Worm (Caenorhabditis elegans) whole organism, midembryonic: Measurements from ENCODE around the gene drd-50.

Experiments
- cog-1 ChIP-seq: sonication (generic microtip); optimal IDR thresholded peaks from 2 replicates; lab custom pipeline; 2016; ENCODE audit warnings: missing genetic modification characterization, missing compliant biosample characterization
- klf-2 ChIP-seq: fragments of 200-800 bp; sonication (Bioruptor generic); conservative IDR thresholded peaks from 2 replicates; pipeline ENCODE4 v1.3.6; 2022; ENCODE audit warnings: missing genetic modification reagents, missing genetic modification characterization, missing compliant biosample characterization
- med-1 ChIP-seq: sonication (generic microtip); optimal IDR thresholded peaks from 2 replicates; lab custom pipeline; 2017; ENCODE audit warnings: missing genetic modification characterization, mild to moderate bottlenecking, missing compliant biosample characterization, antibody characterized with exemption, missing genetic modification reagents; ENCODE audit not compliant: insufficient read depth
- tab-1 ChIP-seq: fragments of 200-800 bp; sonication (Bioruptor generic); IDR thresholded peaks from 2 replicates; pipeline ENCODE4 v1.3.6; 2022; ENCODE audit warnings: missing genetic modification characterization, missing compliant biosample characterization
- ztf-29 ChIP-seq: fragments of 200-800 bp; sonication (Bioruptor generic); IDR thresholded peaks from 2 replicates; pipeline ENCODE4 v1.3.6; 2022; ENCODE audit warnings: missing genetic modification reagents, missing genetic modification characterization, missing compliant biosample characterization

- TF ChIP-seq med-1 (GFP tag; lab: Kevin White, UChicago) (no peak), ztf-29 (GFP tag; lab: Robert Waterston, UW) (no peak), klf-2 (GFP tag; lab: Robert Waterston, UW) (no peak), cog-1 (tag; lab: Kevin White, UChicago) (no peak), tab-1 (no peak)
These were observed 8.8 kb upstream of the drd-50 start, which contains the start of gene C35B1.7 for ce11 chrIV:4108767-4109166.
